Worm (Caenorhabditis elegans) whole organism, late embryonic: ENCODE data around the gene srw-26.

Experiments
- C08G9.2 ChIP-seq: sonication (generic microtip); optimal IDR thresholded peaks from 2 replicates; lab custom pipeline; 2016; ENCODE audit warnings: mild to moderate bottlenecking, missing genetic modification characterization, moderate library complexity, missing compliant biosample characterization
- C38D4.7 ChIP-seq: fragments of 200-800 bp; sonication (Bioruptor generic); optimal IDR thresholded peaks from 2 replicates; lab custom pipeline; 2018; ENCODE audit warnings: mild to moderate bottlenecking, missing genetic modification characterization, moderate library complexity, missing compliant biosample characterization
- F13H6.1 ChIP-seq: sonication (generic microtip); optimal IDR thresholded peaks from 2 replicates; lab custom pipeline; 2016; ENCODE audit warnings: missing genetic modification characterization, missing compliant biosample characterization
- K09A11.1 ChIP-seq: sonication (generic microtip); optimal IDR thresholded peaks from 2 replicates; lab custom pipeline; 2017; ENCODE audit warnings: antibody characterized with exemption, mild to moderate bottlenecking, missing genetic modification characterization, missing compliant biosample characterization; ENCODE audit not compliant: insufficient read depth
- T23F11.4 ChIP-seq: fragments of 200-800 bp; sonication (Bioruptor generic); optimal IDR thresholded peaks from 2 replicates; lab custom pipeline; 2018; ENCODE audit warnings: mild to moderate bottlenecking, missing genetic modification characterization, missing compliant biosample characterization
- ahr-1 ChIP-seq: sonication (generic microtip); optimal IDR thresholded peaks from 2 replicates; lab custom pipeline; 2016; ENCODE audit warnings: missing genetic modification characterization, missing compliant biosample characterization
- ceh-14 ChIP-seq: sonication (generic microtip); optimal IDR thresholded peaks from 2 replicates; lab custom pipeline; 2016; ENCODE audit warnings: missing genotype, missing genetic modification characterization, missing compliant biosample characterization
- ceh-18 ChIP-seq: sonication (generic microtip); optimal IDR thresholded peaks from 2 replicates; lab custom pipeline; 2016; ENCODE audit warnings: missing genetic modification characterization, missing compliant biosample characterization
- ceh-19 ChIP-seq: fragments of 200-800 bp; sonication (Bioruptor generic); optimal IDR thresholded peaks from 2 replicates; lab custom pipeline; 2018; ENCODE audit warnings: mild to moderate bottlenecking, missing genetic modification characterization, missing compliant biosample characterization
- ceh-30 ChIP-seq: fragments of 150-350 bp; optimal IDR thresholded peaks from 2 replicates; lab custom pipeline; 2014; ENCODE audit warnings: missing biosample characterization, missing genetic modification characterization
- ceh-34 ChIP-seq: sonication (generic microtip); optimal IDR thresholded peaks from 2 replicates; lab custom pipeline; 2016; ENCODE audit warnings: mild to moderate bottlenecking, missing genetic modification characterization, missing compliant biosample characterization
- ceh-45 ChIP-seq: fragments of 200-800 bp; sonication (Bioruptor generic); IDR thresholded peaks from 2 replicates; pipeline ENCODE4 v1.3.6; 2022; ENCODE audit warnings: missing genetic modification reagents, missing genetic modification characterization, missing compliant biosample characterization
- ceh-48 ChIP-seq: sonication (generic microtip); optimal IDR thresholded peaks from 2 replicates; lab custom pipeline; 2016; ENCODE audit warnings: missing genetic modification characterization, inconsistent platforms, missing compliant biosample characterization
- ceh-6 ChIP-seq: fragments of 200-800 bp; sonication (Bioruptor generic); optimal IDR thresholded peaks from 2 replicates; lab custom pipeline; 2018; ENCODE audit warnings: mild to moderate bottlenecking, missing genetic modification characterization, missing compliant biosample characterization
- ceh-9 ChIP-seq: sonication (generic microtip); optimal IDR thresholded peaks from 2 replicates; lab custom pipeline; 2016; ENCODE audit warnings: mild to moderate bottlenecking, missing genetic modification characterization, inconsistent platforms, missing compliant biosample characterization
- dmd-4 ChIP-seq: sonication (generic microtip); optimal IDR thresholded peaks from 2 replicates; lab custom pipeline; 2016; ENCODE audit warnings: borderline replicate concordance, missing genetic modification characterization, missing compliant biosample characterization
- dve-1 ChIP-seq: sonication (generic microtip); optimal IDR thresholded peaks from 2 replicates; lab custom pipeline; 2017; ENCODE audit warnings: antibody characterized with exemption, mild to moderate bottlenecking, missing genetic modification characterization, missing compliant biosample characterization
- elt-4 ChIP-seq: sonication (generic microtip); optimal IDR thresholded peaks from 2 replicates; lab custom pipeline; 2016; ENCODE audit warnings: missing genetic modification characterization, missing compliant biosample characterization
- ets-4 ChIP-seq: sonication (generic microtip); optimal IDR thresholded peaks from 2 replicates; lab custom pipeline; 2016; ENCODE audit warnings: missing genetic modification characterization, missing compliant biosample characterization
- eyg-1 ChIP-seq: sonication (generic microtip); optimal IDR thresholded peaks from 2 replicates; lab custom pipeline; 2016; ENCODE audit warnings: missing genotype, missing genetic modification characterization, missing compliant biosample characterization
- fax-1 ChIP-seq: sonication (generic microtip); optimal IDR thresholded peaks from 2 replicates; lab custom pipeline; 2016; ENCODE audit warnings: missing genotype, missing genetic modification characterization, missing compliant biosample characterization
- fkh-6 ChIP-seq: sonication (generic microtip); optimal IDR thresholded peaks from 2 replicates; lab custom pipeline; 2016; ENCODE audit warnings: missing genetic modification characterization, missing compliant biosample characterization
- gmeb-2 ChIP-seq: sonication (generic microtip); optimal IDR thresholded peaks from 2 replicates; lab custom pipeline; 2016; ENCODE audit warnings: missing genetic modification characterization, inconsistent platforms, missing compliant biosample characterization
- hlh-13 ChIP-seq: fragments of 200-800 bp; sonication (Bioruptor generic); optimal IDR thresholded peaks from 2 replicates; lab custom pipeline; 2018; ENCODE audit warnings: mild to moderate bottlenecking, missing genetic modification characterization, missing compliant biosample characterization
- hlh-15 ChIP-seq: sonication (generic microtip); optimal IDR thresholded peaks from 2 replicates; lab custom pipeline; 2016; ENCODE audit warnings: missing genetic modification characterization, missing compliant biosample characterization
- hlh-30 ChIP-seq: sonication (generic microtip); optimal IDR thresholded peaks from 2 replicates; lab custom pipeline; 2017; ENCODE audit warnings: antibody characterized with exemption, missing genetic modification characterization, missing compliant biosample characterization; ENCODE audit not compliant: insufficient read depth
- lim-6 ChIP-seq: sonication (generic microtip); optimal IDR thresholded peaks from 2 replicates; lab custom pipeline; 2016; ENCODE audit warnings: missing genetic modification characterization, missing compliant biosample characterization
- lin-11 ChIP-seq: fragments of 200-800 bp; sonication (Bioruptor generic); optimal IDR thresholded peaks from 2 replicates; lab custom pipeline; 2018; ENCODE audit warnings: mild to moderate bottlenecking, missing genetic modification characterization, missing compliant biosample characterization
- madf-2 ChIP-seq: sonication (generic microtip); optimal IDR thresholded peaks from 2 replicates; lab custom pipeline; 2017; ENCODE audit warnings: missing genetic modification characterization, missing compliant biosample characterization
- nfya-1 ChIP-seq: sonication (generic microtip); optimal IDR thresholded peaks from 2 replicates; lab custom pipeline; 2017; ENCODE audit warnings: missing genetic modification characterization, mild to moderate bottlenecking, missing compliant biosample characterization, antibody characterized with exemption, moderate library complexity
- nhr-11 ChIP-seq: fragments of 150-350 bp; optimal IDR thresholded peaks from 2 replicates; lab custom pipeline; 2014; ENCODE audit warnings: missing biosample characterization, missing genetic modification characterization
- odd-2 ChIP-seq: sonication (generic microtip); optimal IDR thresholded peaks from 2 replicates; lab custom pipeline; 2017; ENCODE audit warnings: antibody characterized with exemption, mild to moderate bottlenecking, missing genetic modification characterization, missing compliant biosample characterization
- pag-3 ChIP-seq: sonication (generic microtip); optimal IDR thresholded peaks from 2 replicates; lab custom pipeline; 2016; ENCODE audit warnings: missing compliant biosample characterization, missing genetic modification characterization, borderline replicate concordance
- pat-9 ChIP-seq: fragments of 200-800 bp; sonication (Bioruptor generic); optimal IDR thresholded peaks from 2 replicates; lab custom pipeline; 2018; ENCODE audit warnings: mild to moderate bottlenecking, missing genetic modification characterization, moderate library complexity, missing compliant biosample characterization
- ref-2 ChIP-seq: sonication (generic microtip); optimal IDR thresholded peaks from 2 replicates; lab custom pipeline; 2016; ENCODE audit warnings: missing genetic modification characterization, missing compliant biosample characterization
- rnt-1 ChIP-seq: sonication (generic microtip); optimal IDR thresholded peaks from 2 replicates; lab custom pipeline; 2016; ENCODE audit warnings: missing genetic modification characterization, missing compliant biosample characterization
- tbx-7 ChIP-seq: sonication (generic microtip); optimal IDR thresholded peaks from 2 replicates; lab custom pipeline; 2016; ENCODE audit warnings: missing genotype, missing genetic modification characterization, missing compliant biosample characterization
- unc-3 ChIP-seq, 2 experiments: fragments of 200-800 bp in 1 of 2; sonication (Bioruptor generic) in 1 of 2; sonication (generic microtip) in 1 of 2; conservative IDR thresholded peaks in 1 of 2; optimal IDR thresholded peaks in 1 of 2; 2 replicates each; pipeline versions ENCODE4 v1.3.6 to Lab custom; 2016 to 2022; ENCODE audit warnings: missing compliant biosample characterization in 2 of 2, missing genetic modification characterization in 2 of 2, missing genetic modification reagents in 1 of 2
- unc-42 ChIP-seq: sonication (generic microtip); optimal IDR thresholded peaks from 2 replicates; lab custom pipeline; 2016; ENCODE audit warnings: missing genotype, missing genetic modification characterization, missing compliant biosample characterization
- ztf-16 ChIP-seq: sonication (generic microtip); optimal IDR thresholded peaks from 2 replicates; lab custom pipeline; 2017; ENCODE audit warnings: missing genetic modification characterization, missing compliant biosample characterization

The srw-26 gene

ce11 chrV:15957098-15957497 is 24.8 kb upstream of the srw-26 start, which contains the start of gene F36G9.3:
Gene F36G9.3, plus strand, starts transcription at chrV:15957398.
- TF ChIP-seq ceh-19 (GFP tag; lab: Kevin White, UChicago) (no peak), ceh-6 (GFP tag; lab: Kevin White, UChicago) (no peak), ztf-16 (tag; lab: Kevin White, UChicago) (no peak), F13H6.1 (tag; lab: Kevin White, UChicago) (no peak)

- TF ChIP-seq ceh-45 (GFP tag; lab: Robert Waterston, UW): no peak
- no peak for TF ChIP-seq ref-2 (tag; lab: Kevin White, UChicago)
- TF ChIP-seq pag-3 (tag; lab: Kevin White, UChicago): no peak
- TF ChIP-seq ceh-34 (tag; lab: Kevin White, UChicago): no peak
- TF ChIP-seq dmd-4 (tag; lab: Kevin White, UChicago): no peak
- no peak for TF ChIP-seq eyg-1 (tag; lab: Kevin White, UChicago)
- no peak for TF ChIP-seq odd-2
- TF ChIP-seq T23F11.4 (GFP tag; lab: Kevin White, UChicago): no peak
- TF ChIP-seq F13H6.1 (tag; lab: Kevin White, UChicago): no peak
- TF ChIP-seq lim-6 (tag; lab: Kevin White, UChicago): no peak
- no peak for TF ChIP-seq gmeb-2 (tag; lab: Kevin White, UChicago)
- no peak for TF ChIP-seq dve-1 (tag; lab: Kevin White, UChicago)
- no peak for TF ChIP-seq tbx-7 (tag; lab: Kevin White, UChicago)
- TF ChIP-seq hlh-15 (tag; lab: Kevin White, UChicago): no peak
- no peak for TF ChIP-seq C38D4.7 (GFP tag; lab: Kevin White, UChicago)
- TF ChIP-seq ceh-14 (tag; lab: Kevin White, UChicago): no peak
- no peak for TF ChIP-seq lin-11 (tag; lab: Kevin White, UChicago)
- no peak for TF ChIP-seq ceh-19 (GFP tag; lab: Kevin White, UChicago)
Measured at ce11 chrV:15955497-15955896, 23.2 kb upstream of the srw-26 start, which contains the start of gene srh-186. Gene srh-186, plus strand, starts transcription at chrV:15955797.

ce11 chrV:15954932-15955331 is 22.6 kb upstream of the srw-26 start, which contains the start of gene srw-57:
Gene srw-57, minus strand, starts transcription at chrV:15955032.
- TF ChIP-seq ztf-16 (tag; lab: Kevin White, UChicago) (no peak), lim-6 (tag; lab: Kevin White, UChicago) (no peak), ahr-1 (no peak), pat-9 (no peak), dmd-4 (tag; lab: Kevin White, UChicago) (no peak)

ce11 chrV:15952762-15953161 is 20.5 kb upstream of the srw-26 start, which contains the start of gene srw-56:
Gene srw-56, minus strand, starts transcription at chrV:15952862.
- TF ChIP-seq lim-6 (tag; lab: Kevin White, UChicago) (no peak), ceh-18 (tag; lab: Kevin White, UChicago) (no peak), nfya-1 (no peak), fax-1 (tag; lab: Kevin White, UChicago) (no peak), elt-4 (tag; lab: Kevin White, UChicago) (no peak), fkh-6 (tag; lab: Kevin White, UChicago) (no peak), ceh-9 (tag; lab: Kevin White, UChicago) (no peak), rnt-1 (no peak), hlh-15 (tag; lab: Kevin White, UChicago) (no peak), ets-4 (no peak), hlh-30 (tag; lab: Kevin White, UChicago) (no peak)

ce11 chrV:15950903-15951302 is 18.6 kb upstream of the srw-26 start, which contains the start of gene srw-59:
Gene srw-59, minus strand, starts transcription at chrV:15951003.
- no peak for TF ChIP-seq hlh-13
- no peak for TF ChIP-seq K09A11.1 (tag; lab: Kevin White, UChicago)
- no peak for TF ChIP-seq unc-3 (GFP tag; conservative IDR thresholded peaks at IDR 0.05; lab: Robert Waterston, UW)
- TF ChIP-seq unc-3 (tag; optimal IDR thresholded peaks at IDR 0.05; lab: Kevin White, UChicago): no peak
- no peak for TF ChIP-seq ahr-1
- no peak for TF ChIP-seq elt-4 (tag; lab: Kevin White, UChicago)
- TF ChIP-seq unc-42 (tag; lab: Kevin White, UChicago): no peak
- no peak for TF ChIP-seq ceh-48 (tag; lab: Kevin White, UChicago)
- TF ChIP-seq madf-2 (tag; lab: Kevin White, UChicago): no peak
- TF ChIP-seq C08G9.2 (tag; lab: Kevin White, UChicago): no peak
- no peak for TF ChIP-seq C38D4.7 (GFP tag; lab: Kevin White, UChicago)
- no peak for TF ChIP-seq ceh-30 (tag; lab: Kevin White, UChicago)
- no peak for TF ChIP-seq F13H6.1 (tag; lab: Kevin White, UChicago)
- TF ChIP-seq ref-2 (tag; lab: Kevin White, UChicago): no peak
- no peak for TF ChIP-seq ztf-16 (tag; lab: Kevin White, UChicago)
- no peak for TF ChIP-seq nhr-11 (tag; lab: Kevin White, UChicago)
- TF ChIP-seq ceh-18 (tag; lab: Kevin White, UChicago): no peak
